Fruit fly (Drosophila melanogaster) whole organism, larva: ENCODE measurements around the gene CG31855.

Source experiments
- noc ChIP-seq: fragments of 200-800 bp; sonication (Bioruptor generic); optimal IDR thresholded peaks from 3 replicates; lab custom pipeline; 2019; ENCODE audit warnings: missing biosample characterization, mild to moderate bottlenecking, missing genetic modification characterization, moderate library complexity

CG31855 gene

DNA sequence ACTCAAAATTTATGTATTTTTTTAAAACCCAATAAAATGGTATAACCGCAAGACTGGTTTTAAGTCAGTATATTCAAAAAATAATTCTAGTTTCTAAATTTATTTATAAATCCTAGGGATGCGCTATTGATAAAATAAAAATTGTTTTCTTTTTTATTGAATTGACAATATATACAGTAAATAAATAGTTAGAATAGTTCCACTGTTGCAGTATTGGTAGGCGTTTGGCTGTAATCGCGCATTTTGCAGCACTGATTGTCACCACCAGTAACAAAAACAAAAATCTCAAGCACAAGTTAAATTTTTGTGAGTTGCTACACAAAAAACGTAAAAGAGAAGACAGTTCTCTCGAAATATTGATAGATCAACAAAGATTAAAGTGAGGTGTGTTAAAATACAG, at the start of gene CG31855:
TSS of gene CG31855 (plus strand) at position 265 of the 400 bp plus-strand sequence.
- peak; percentile 80 for TF ChIP-seq noc

DNA sequence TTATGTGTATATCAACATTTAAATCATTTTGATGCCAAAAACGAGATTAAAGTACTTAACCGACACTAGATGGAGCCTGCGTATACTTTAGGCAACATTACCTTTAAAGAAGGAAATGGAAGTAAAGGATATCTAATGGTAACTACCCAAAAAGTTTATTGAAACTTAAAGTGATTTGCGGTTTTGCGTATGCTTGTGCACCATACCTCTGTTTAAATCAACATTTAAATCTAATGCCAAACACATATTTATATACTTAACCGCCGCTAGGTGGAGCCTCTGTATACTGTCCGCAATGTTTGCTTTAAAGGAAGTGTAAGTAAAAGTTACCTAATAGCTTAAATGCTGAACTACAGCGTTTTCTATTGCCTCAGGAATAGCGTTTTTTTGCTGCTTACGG, 43.2 kb upstream of the CG31855 start:
- TF ChIP-seq noc, result no peak

DNA sequence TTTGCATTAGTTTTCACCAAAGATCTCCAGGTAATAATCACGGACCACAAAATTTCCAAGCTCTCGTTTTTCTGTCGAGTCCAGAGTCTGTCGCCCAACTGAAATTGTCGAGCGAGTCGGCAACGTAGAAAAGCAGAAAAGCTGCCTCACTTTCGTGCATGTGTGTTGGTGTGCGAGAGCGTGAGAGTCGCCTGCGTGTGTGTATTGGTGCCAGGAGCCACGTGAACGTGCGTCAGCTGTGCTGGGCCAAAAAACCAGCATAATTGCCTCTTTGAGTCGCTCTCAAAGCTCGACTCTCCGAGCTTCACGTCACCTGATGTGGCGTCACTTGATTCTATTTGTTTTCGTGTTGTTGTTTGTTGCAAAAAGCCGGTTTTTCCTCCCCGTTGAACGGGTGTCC, 38.0 kb upstream of the CG31855 start, which contains the start of gene hbt:
TSS of gene hbt (minus strand) at position 101 of the 400 bp plus-strand sequence.
- no peak for TF ChIP-seq noc

DNA sequence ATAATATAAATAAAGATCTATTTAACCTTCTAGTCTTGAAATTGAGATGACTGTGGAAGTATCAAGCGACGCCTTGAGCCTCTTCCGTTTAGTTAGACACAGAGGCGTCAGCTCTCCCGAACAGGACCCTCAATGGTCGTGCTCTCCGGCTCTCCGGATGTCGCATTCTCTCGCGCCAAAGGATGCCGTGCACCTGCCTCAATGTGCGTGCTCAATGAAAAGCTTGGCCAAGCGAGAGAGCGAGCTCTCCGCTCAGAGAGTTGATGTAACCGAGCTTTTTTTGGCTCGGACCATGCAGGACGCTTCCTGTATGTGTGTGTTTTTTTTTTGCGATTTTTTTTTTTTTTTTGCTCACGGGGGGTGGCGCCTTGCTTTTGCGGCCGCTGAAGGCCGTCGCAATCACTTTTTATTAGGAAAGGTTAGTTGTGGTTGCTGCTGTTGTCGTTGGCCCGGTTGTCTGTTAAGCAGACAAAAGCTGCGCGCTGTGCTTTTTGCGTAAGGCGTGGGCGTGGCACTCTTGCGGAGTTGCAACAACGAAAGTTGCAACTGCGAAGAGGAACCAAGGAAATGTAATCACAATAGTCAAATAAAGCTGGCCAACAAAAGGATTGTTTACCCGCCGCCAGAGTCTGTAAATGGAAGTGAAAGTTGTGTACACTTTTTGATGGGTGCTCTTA, 37.0 kb upstream of the CG31855 start:
- no peak for TF ChIP-seq noc

DNA sequence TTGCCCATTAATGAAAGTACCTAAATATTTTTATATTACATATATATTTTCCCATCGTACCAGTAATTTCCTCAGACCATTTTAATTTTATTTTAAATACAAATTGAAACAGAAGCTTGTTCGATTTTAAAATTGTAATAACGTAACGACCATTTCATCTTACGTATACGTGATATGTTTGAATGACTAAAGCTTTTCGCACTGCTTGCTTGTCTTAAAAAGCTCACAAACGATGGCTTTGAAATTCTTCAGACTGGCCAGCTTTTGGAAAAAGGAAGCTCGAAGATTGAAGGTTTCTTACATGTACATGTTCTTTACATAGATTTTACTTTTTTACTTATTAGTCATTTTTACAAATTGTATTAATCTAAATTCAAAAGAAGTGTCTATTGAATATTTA, 36.3 kb upstream of the CG31855 start:
- TF ChIP-seq noc, result no peak

DNA sequence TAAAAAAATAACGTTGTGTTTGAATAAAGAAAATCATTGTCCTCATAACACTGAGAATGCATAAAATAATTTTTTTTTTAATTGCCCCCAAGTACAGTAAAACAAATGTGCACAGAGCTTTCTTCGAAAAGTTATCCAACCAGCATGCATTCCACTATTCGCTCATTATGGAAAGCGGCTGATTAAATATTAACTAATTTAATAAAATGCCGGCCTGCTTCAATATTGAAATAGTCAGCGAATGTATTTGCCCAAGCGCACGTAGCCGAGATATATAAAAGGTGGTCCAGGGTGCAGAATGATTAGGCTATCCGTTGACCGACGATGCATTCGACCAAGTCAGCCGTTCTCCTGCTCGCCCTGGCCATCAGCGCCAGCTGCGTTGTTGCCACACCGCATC, 21.5 kb upstream of the CG31855 start, which contains the start of gene CG16826:
TSS of gene CG16826 (plus strand) at position 301 of the 400 bp plus-strand sequence.
- no peak for TF ChIP-seq noc

DNA sequence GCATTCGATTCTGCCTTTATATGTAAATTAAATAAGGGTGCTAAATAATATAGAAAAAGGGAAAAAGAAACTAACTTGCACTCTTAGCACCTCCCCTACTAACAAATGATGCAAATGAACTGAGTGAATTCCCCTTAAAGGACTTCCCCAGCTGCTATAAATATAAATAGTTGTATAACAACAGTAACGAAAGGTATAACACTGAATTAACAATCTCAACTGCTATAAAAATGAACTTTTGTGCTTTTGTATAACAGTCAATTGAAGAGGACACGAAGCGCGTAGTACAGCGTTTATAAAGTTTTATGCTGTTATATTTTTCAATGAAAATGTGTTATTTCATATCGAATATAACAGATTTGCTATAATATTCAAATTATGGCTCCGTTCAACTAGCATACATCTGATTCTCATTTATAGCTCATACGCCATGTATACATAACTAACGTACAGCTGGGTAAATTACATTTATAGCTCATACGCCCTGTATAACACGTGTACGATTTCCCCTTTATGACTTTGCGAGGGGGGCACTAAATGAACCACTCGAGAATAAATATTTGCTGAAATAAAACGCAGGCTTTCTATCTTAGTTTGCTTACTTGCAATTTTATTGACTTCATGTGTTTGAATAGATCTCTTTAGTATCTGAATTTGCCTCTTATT, 19.6 kb upstream of the CG31855 start:
- TF ChIP-seq noc, result no peak

DNA sequence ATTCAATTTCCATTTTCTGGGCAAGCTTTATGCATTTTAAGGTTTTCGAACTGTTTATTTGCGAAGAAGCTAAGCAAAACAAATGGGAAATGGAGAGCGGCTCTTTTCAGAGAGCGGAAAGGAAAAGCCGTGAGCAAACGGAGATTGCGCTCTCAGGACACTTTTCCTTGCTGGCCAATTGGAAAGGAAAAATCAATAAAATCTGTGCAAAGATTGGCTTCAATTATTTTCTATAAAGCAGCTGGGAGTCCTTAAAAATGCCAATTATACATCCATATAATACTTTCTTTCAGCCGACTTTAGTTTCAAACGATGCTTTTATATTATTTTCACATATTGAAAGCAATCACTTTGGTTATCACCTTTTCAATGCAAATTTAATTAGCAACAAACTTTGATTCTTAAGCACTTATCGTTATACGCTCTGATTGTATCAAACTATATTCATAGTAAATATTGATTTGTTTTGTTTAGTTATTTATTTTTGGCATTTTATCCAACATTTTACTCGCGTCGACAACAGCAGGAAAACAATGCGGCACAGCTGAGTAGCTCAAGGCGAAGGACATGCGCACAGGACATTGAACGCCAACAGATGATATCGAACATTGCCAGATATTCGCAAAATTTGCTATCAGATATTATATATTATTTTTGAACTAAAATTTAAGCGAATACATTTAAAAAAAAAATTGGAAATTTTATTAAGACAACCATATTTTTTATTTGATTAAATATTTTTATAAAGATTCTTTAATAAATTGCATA, 14.2 kb upstream of the CG31855 start, which contains the start of gene CG9395:
TSS of gene CG9395 (minus strand) at position 494 of the 768 bp plus-strand sequence.
- no peak for TF ChIP-seq noc

DNA sequence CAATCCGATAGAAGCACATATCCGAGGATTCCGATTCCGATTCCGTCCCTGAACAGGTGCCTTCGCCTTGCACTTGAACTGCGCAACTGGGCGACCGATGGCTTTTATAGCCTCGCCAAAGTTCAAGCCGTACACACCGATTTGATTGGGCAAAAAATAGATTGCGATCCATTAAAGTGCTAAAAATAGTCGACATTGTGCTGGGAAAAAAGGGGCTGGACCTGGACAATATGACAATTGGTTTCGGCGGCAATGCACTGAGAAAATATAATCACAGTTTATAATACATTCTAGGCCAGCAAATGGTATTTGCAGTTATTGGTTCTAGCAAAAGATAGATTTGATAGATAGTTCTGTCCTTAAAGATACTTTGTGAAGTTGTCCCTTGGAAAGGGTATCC, 7.5 kb upstream of the CG31855 start, which contains the start of gene CG9377:
TSS of gene CG9377 (minus strand) at position 101 of the 400 bp plus-strand sequence.
- no peak for TF ChIP-seq noc

DNA sequence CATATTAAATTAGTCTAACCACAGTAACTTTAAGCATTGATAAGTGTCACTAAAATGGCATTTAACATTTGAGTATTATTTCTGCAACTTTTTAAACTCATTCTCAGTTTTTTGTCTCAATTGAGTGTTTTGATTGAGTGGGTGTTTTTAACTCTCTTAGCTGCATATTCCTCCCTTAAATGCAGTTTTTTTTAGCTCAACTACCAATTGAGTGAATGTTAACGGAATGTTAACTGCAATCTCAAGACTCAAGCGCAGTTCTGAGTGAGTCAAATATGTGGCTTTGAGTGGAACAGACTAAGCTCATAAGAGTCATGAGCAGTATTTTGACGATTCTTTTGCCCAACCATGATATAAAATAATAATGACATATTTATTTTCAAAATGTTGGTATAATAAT, 6.1 kb upstream of the CG31855 start:
- no peak for TF ChIP-seq noc

DNA sequence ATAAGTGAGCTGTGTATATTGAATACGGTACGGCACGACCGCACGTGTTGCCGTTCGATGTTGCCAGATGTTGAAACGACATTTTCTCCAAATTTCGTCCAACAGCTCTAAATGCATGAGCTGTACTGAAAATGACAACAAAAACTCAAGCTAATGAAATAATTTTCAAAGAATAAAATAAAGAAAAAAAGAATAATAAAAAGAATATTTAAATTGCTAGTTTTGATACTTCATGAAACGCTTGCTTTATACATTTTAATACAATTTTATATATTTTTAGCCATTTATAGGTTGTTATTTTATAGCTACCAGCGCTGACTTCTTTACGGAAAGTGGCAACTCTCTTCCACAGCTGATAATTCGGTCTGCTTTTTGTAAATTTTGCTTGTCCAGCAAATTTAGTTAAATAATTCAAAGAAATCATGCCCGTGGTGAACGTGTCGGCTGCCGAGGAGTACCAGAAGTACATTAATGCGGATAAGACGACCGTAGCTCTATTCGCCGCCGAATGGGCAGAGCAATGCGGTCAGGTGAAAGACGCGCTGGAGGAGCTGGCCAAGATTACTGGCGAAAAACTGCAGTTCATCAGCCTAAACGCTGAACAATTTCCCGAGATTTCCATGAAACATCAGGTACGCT, 2.8 kb upstream of the CG31855 start, which contains the start of the genes Nnp-1 and Grx3:
TSS of gene Nnp-1 (minus strand) at position 81 of the 639 bp plus-strand sequence.
TSS of gene Grx3 (plus strand) at position 339 of the 639 bp plus-strand sequence.
- TF ChIP-seq noc, result no peak

DNA sequence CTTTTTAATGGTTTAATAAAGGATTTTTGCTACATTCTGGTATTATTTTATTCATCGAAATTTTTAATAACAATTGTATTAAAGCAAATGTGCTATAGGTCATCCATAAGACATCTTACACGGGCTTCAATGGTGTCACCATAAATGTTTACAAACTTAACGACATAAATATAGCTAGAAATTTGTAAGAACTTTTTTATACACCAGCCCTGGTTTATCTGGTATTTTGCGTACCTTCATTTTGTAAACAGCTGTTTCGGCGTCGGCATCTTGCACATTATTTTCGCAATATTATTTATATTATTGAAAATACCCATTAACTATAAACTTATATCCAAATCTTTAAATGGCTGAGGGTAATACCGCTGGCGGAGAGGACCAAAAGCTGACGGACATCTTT, 1.6 kb upstream of the CG31855 start, which contains the start of gene Tap42:
TSS of gene Tap42 (plus strand) at position 240 of the 400 bp plus-strand sequence.
- TF ChIP-seq noc, result no peak

DNA sequence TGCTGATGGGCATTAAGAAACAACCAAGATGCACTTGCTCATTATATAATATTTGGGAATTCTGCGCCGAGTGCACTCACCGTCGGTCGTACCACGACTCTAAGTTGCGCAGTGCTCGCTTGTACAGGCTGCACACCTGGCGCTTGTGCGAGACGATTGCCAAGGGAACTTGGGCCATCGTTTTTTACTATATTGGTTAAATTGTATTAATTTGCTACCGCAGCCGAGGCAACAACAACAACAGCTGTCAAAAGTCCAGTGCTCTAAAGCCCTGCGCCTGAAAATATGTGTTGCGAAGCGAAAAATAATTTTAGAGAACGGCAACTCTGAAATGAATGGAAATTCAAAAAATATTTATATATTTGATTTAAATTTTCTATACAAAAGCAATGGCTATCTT, 1.8 kb downstream of the CG31855 start, which contains the start of gene ND-B22:
TSS of gene ND-B22 (minus strand) at position 349 of the 400 bp plus-strand sequence.
- peak; percentile 16 for TF ChIP-seq noc

DNA sequence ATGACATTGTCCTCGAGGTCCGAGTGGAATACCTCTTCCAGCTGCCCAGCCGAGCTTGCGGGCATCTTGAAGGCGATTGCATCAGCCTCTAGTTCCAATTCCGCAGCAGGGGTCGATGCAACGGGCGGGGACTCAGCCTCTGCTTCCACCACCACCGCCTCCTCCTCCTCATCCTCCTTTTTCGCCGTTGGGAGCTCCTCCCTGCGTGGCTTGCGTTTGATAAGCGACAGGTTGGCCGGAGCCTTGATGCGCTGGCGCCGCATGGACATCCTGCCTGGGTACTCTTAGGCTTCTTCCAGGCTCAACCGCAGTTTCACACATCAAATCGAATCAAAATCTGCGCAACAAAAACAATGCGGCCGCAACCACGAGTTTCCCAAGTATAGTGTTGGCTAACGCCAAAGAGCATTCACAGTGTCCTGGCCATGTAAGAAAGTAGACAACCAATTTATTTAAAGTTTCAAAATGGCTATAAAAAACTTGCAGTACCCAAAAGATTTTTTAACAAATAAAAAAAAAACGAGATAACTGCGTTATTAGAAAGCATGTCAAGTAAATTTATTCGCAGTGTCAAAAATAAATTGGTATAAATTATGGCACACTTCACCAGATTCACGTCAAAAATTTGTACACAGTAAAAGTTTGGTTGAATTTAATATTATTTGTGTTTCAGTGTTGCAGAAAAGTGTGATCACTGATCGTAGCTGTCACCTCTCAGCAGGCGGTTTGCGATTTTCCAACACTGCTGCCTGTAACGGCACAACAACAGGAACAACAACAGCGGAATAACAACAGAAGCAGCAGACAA, 4.6 kb downstream of the CG31855 start, which contains the start of the genes Bdp1 and CG6565:
TSS of gene Bdp1 (minus strand) at position 456 of the 808 bp plus-strand sequence.
TSS of gene CG6565 (plus strand) at position 585 of the 808 bp plus-strand sequence.
- peak; percentile 96 for TF ChIP-seq noc

DNA sequence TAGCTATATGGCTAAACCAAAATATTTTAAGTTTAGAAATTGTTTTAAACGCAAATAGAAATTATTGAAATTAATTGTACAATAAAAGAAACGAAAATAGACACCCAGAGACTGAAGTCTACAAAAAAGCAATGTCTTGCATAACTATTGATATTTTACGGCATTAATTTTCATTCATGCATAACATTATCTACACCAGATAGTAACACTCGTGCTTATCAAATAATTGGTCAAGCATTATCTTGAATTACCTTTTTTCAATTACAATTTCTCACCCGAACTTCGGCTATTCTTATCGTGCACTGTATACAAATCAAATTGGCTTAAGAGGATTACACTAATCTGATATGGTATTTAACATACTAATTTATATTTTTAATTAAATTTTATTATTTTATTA, 7.1 kb downstream of the CG31855 start:
- TF ChIP-seq noc, result no peak
